Worm (Caenorhabditis elegans) whole organism, L2 larva: Measurements from ENCODE around the gene srh-138.

ENCODE experiments used
- C34F6.9 ChIP-seq: fragments of 150-350 bp; optimal IDR thresholded peaks from 2 replicates; lab custom pipeline; 2014; ENCODE audit warnings: missing biosample characterization, missing genetic modification characterization
- R02D3.7 ChIP-seq: fragments of 150-350 bp; optimal IDR thresholded peaks from 2 replicates; lab custom pipeline; 2014; ENCODE audit warnings: missing biosample characterization, missing genetic modification characterization
- Y55F3AM.14 ChIP-seq: fragments of 200-800 bp; sonication (Bioruptor generic); optimal IDR thresholded peaks from 2 replicates; lab custom pipeline; 2018; ENCODE audit warnings: mild to moderate bottlenecking, missing genetic modification characterization, missing compliant biosample characterization
- ZK546.5 ChIP-seq: sonication (generic microtip); optimal IDR thresholded peaks from 2 replicates; lab custom pipeline; 2017; ENCODE audit warnings: missing biosample characterization, missing genetic modification characterization
- alr-1 ChIP-seq: fragments of 150-350 bp; optimal IDR thresholded peaks from 2 replicates; lab custom pipeline; 2014; ENCODE audit warnings: missing biosample characterization, missing genetic modification characterization
- ama-1 ChIP-seq: fragments of 150-350 bp; optimal IDR thresholded peaks from 2 replicates; lab custom pipeline; 2018; ENCODE audit warnings: inconsistent platforms
- crh-2 ChIP-seq: sonication (generic microtip); optimal IDR thresholded peaks from 2 replicates; lab custom pipeline; 2017; ENCODE audit warnings: missing biosample characterization, missing genetic modification characterization
- dmd-4 ChIP-seq: sonication (generic microtip); optimal IDR thresholded peaks from 2 replicates; lab custom pipeline; 2017; ENCODE audit warnings: missing biosample characterization, missing genetic modification characterization
- elt-1 ChIP-seq: fragments of 150-350 bp; optimal IDR thresholded peaks from 2 replicates; lab custom pipeline; 2014; ENCODE audit warnings: missing biosample characterization, missing genetic modification characterization
- elt-3 ChIP-seq: sonication (generic microtip); optimal IDR thresholded peaks from 2 replicates; lab custom pipeline; 2017; ENCODE audit warnings: missing biosample characterization, missing genetic modification characterization
- fos-1 ChIP-seq: fragments of 150-350 bp; optimal IDR thresholded peaks from 2 replicates; lab custom pipeline; 2014; ENCODE audit warnings: missing biosample characterization, missing genetic modification characterization
- gmeb-1 ChIP-seq: fragments of 150-350 bp; optimal IDR thresholded peaks from 2 replicates; lab custom pipeline; 2014; ENCODE audit warnings: missing biosample characterization, missing genetic modification characterization
- lin-11 ChIP-seq: fragments of 150-350 bp; sonication (generic microtip); optimal IDR thresholded peaks from 2 replicates; lab custom pipeline; 2014; ENCODE audit warnings: missing biosample characterization, missing genetic modification characterization, inconsistent platforms, mixed read lengths
- lin-13 ChIP-seq: fragments of 150-350 bp; optimal IDR thresholded peaks from 2 replicates; lab custom pipeline; 2014; ENCODE audit warnings: missing biosample characterization, missing genetic modification reagents, missing genetic modification characterization
- lin-39 ChIP-seq: fragments of 150-350 bp; optimal IDR thresholded peaks from 2 replicates; lab custom pipeline; 2014; ENCODE audit warnings: missing biosample characterization, missing genetic modification reagents, missing genetic modification characterization
- lsy-2 ChIP-seq, 2 experiments: fragments of 150-350 bp in 1 of 2; sonication (generic microtip) in 1 of 2; optimal IDR thresholded peaks; 2 replicates each; lab custom pipeline; 2014 to 2017; ENCODE audit warnings: missing biosample characterization in 2 of 2, missing genetic modification characterization in 2 of 2
- mbf-1 ChIP-seq: sonication (generic microtip); optimal IDR thresholded peaks from 2 replicates; lab custom pipeline; 2017; ENCODE audit warnings: missing biosample characterization, missing genetic modification characterization
- nhr-10 ChIP-seq: sonication (generic microtip); optimal IDR thresholded peaks from 2 replicates; lab custom pipeline; 2017; ENCODE audit warnings: missing biosample characterization, missing genetic modification characterization
- nhr-11 ChIP-seq: fragments of 150-350 bp; optimal IDR thresholded peaks from 2 replicates; lab custom pipeline; 2014; ENCODE audit warnings: missing biosample characterization, missing genetic modification characterization
- nhr-12 ChIP-seq: fragments of 150-350 bp; optimal IDR thresholded peaks from 2 replicates; lab custom pipeline; 2014; ENCODE audit warnings: missing biosample characterization, missing genetic modification characterization
- nhr-129 ChIP-seq: fragments of 150-350 bp; optimal IDR thresholded peaks from 2 replicates; lab custom pipeline; 2014; ENCODE audit warnings: missing biosample characterization, missing genetic modification characterization
- nhr-21 ChIP-seq: fragments of 150-350 bp; optimal IDR thresholded peaks from 2 replicates; lab custom pipeline; 2014; ENCODE audit warnings: missing biosample characterization, missing genetic modification characterization
- nhr-23 ChIP-seq: fragments of 150-350 bp; optimal IDR thresholded peaks from 2 replicates; lab custom pipeline; 2014; ENCODE audit warnings: missing biosample characterization, missing genetic modification reagents, missing genetic modification characterization
- nhr-237 ChIP-seq: fragments of 150-350 bp; optimal IDR thresholded peaks from 2 replicates; lab custom pipeline; 2014; ENCODE audit warnings: missing biosample characterization, missing genetic modification characterization
- nhr-25 ChIP-seq: fragments of 150-350 bp; sonication (generic microtip); optimal IDR thresholded peaks from 3 replicates; lab custom pipeline; 2014; ENCODE audit warnings: missing biosample characterization, missing genetic modification characterization
- nhr-77 ChIP-seq: fragments of 150-350 bp; optimal IDR thresholded peaks from 2 replicates; lab custom pipeline; 2014; ENCODE audit warnings: missing biosample characterization, missing genetic modification characterization
- sem-4 ChIP-seq: fragments of 150-350 bp; optimal IDR thresholded peaks from 2 replicates; lab custom pipeline; 2014; ENCODE audit warnings: missing biosample characterization, missing genetic modification reagents, missing genetic modification characterization
- skn-1 ChIP-seq: sonication (generic microtip); optimal IDR thresholded peaks from 2 replicates; lab custom pipeline; 2017; ENCODE audit warnings: missing biosample characterization, missing genetic modification characterization
- sma-3 ChIP-seq: sonication (generic microtip); optimal IDR thresholded peaks from 2 replicates; lab custom pipeline; 2016; ENCODE audit warnings: missing genetic modification reagents, missing genetic modification characterization, missing compliant biosample characterization
- sma-9 ChIP-seq, 2 experiments: fragments of 150-350 bp in 1 of 2; sonication (generic microtip) in 1 of 2; optimal IDR thresholded peaks; 2 replicates each; lab custom pipeline; 2014 to 2016; ENCODE audit warnings: missing genetic modification characterization in 2 of 2, mild to moderate bottlenecking in 1 of 2, missing biosample characterization in 1 of 2, missing compliant biosample characterization in 1 of 2, missing genetic modification reagents in 1 of 2, moderate library complexity in 1 of 2
- snpc-4 ChIP-seq: fragments of 150-350 bp; optimal IDR thresholded peaks from 2 replicates; lab custom pipeline; 2014; ENCODE audit warnings: missing biosample characterization, missing genetic modification characterization
- unc-39 ChIP-seq: fragments of 150-350 bp; optimal IDR thresholded peaks from 2 replicates; lab custom pipeline; 2014; ENCODE audit warnings: missing biosample characterization, missing genetic modification characterization
- unc-62 ChIP-seq: fragments of 150-350 bp; optimal IDR thresholded peaks from 2 replicates; lab custom pipeline; 2014; ENCODE audit warnings: missing biosample characterization, missing genetic modification reagents, missing genetic modification characterization
- zag-1 ChIP-seq: fragments of 150-350 bp; optimal IDR thresholded peaks from 2 replicates; lab custom pipeline; 2014; ENCODE audit warnings: missing biosample characterization, missing genetic modification characterization
- ztf-4 ChIP-seq: fragments of 150-350 bp; optimal IDR thresholded peaks from 2 replicates; lab custom pipeline; 2014; ENCODE audit warnings: missing biosample characterization, missing genetic modification characterization

The srh-138 gene

ce11 chrV:16443626-16444025 lies 27.2 kb downstream of the srh-138 start, which contains the start of gene srh-141:
TSS of gene srh-141 (plus strand) at chrV:16443926.
- no peak for TF ChIP-seq unc-39 (tag; lab: Kevin White, UChicago)
- no peak for TF ChIP-seq R02D3.7 (tag; lab: Kevin White, UChicago)
- no peak for TF ChIP-seq elt-3 (tag; lab: Kevin White, UChicago)
- no peak for TF ChIP-seq nhr-23 (tag; lab: Kevin White, UChicago)
- no peak for TF ChIP-seq nhr-11 (tag; lab: Kevin White, UChicago)
- TF ChIP-seq ama-1: no peak
- TF ChIP-seq lin-13 (GFP tag; lab: Kevin White, UChicago): no peak
- no peak for TF ChIP-seq nhr-129
- TF ChIP-seq lin-39 (tag; lab: Kevin White, UChicago): no peak
- TF ChIP-seq nhr-237 (tag; lab: Kevin White, UChicago): no peak
- no peak for TF ChIP-seq lsy-2 (tag; optimal IDR thresholded peaks at IDR 0.05; lab: Kevin White, UChicago)
- TF ChIP-seq sma-3 (GFP tag; lab: Kevin White, UChicago): no peak
- TF ChIP-seq nhr-77 (tag; lab: Kevin White, UChicago): no peak
- TF ChIP-seq C34F6.9 (tag; lab: Kevin White, UChicago): no peak
- no peak for TF ChIP-seq ztf-4
- no peak for TF ChIP-seq gmeb-1 (tag; lab: Kevin White, UChicago)
- TF ChIP-seq, all 48 proteins: peak for 0

- no peak for TF ChIP-seq elt-1 (tag; lab: Kevin White, UChicago)
- no peak for TF ChIP-seq unc-62 (GFP tag; lab: Kevin White, UChicago)
- TF ChIP-seq zag-1 (tag; lab: Kevin White, UChicago): no peak
- TF ChIP-seq ZK546.5 (tag; lab: Kevin White, UChicago): no peak
- no peak for TF ChIP-seq sma-9 (GFP tag; optimal IDR thresholded peaks at IDR 0.05; lab: Kevin White, UChicago)
- TF ChIP-seq sma-9 (tag; optimal IDR thresholded peaks at IDR 0.05; lab: Kevin White, UChicago): no peak
- TF ChIP-seq unc-39 (tag; lab: Kevin White, UChicago): no peak
- TF ChIP-seq nhr-25 (tag; lab: Kevin White, UChicago): no peak
- TF ChIP-seq lsy-2 (tag; optimal IDR thresholded peaks at IDR 0.05; lab: Kevin White, UChicago): no peak
- no peak for TF ChIP-seq ama-1
- TF ChIP-seq skn-1: no peak
- no peak for TF ChIP-seq crh-2
- TF ChIP-seq lin-13 (GFP tag; lab: Kevin White, UChicago): no peak
- TF ChIP-seq nhr-129: no peak
- TF ChIP-seq nhr-12 (tag; lab: Kevin White, UChicago): no peak
- no peak for TF ChIP-seq Y55F3AM.14
- TF ChIP-seq nhr-23 (tag; lab: Kevin White, UChicago): no peak
- TF ChIP-seq fos-1 (tag; lab: Kevin White, UChicago): no peak
- no peak for TF ChIP-seq snpc-4
- TF ChIP-seq nhr-77 (tag; lab: Kevin White, UChicago): no peak
- no peak for TF ChIP-seq nhr-10 (tag; lab: Kevin White, UChicago)
Observed at ce11 chrV:16437546-16437945, 33.3 kb downstream of the srh-138 start, which contains the start of gene F26D2.15. TSS of gene F26D2.15 (plus strand) at chrV:16437846.

DNA sequence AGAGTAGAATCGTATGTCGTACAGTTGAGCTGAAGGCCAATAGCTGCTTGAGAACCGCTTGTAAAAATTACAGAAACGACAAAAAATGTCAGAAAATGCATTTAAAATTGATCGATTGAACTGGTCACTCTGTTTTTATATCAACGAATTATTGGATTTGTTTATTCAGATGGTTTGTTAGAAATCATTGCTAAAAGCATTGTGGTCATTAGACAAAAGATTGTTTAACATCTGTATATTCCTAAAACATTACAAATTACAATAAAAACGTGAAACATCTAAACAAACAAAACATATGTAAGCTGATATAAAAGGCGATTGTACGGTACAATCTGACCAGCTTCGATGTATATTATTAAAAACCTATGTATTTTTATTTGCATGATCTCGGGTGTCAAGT lies 35.3 kb downstream of the srh-138 start, which contains the start of the genes F26D2.13 and F26D2.14:
TSS of gene F26D2.13 (minus strand) at position 101 of the 400 bp plus-strand sequence.
TSS of gene F26D2.14 (plus strand) at position 346 of the 400 bp plus-strand sequence.
- no peak for TF ChIP-seq elt-1 (tag; lab: Kevin White, UChicago)

- TF ChIP-seq lin-11 (tag; lab: Kevin White, UChicago) (no peak), R02D3.7 (tag; lab: Kevin White, UChicago) (no peak), Y55F3AM.14 (no peak), alr-1 (no peak), mbf-1 (no peak), nhr-23 (tag; lab: Kevin White, UChicago) (no peak), lin-13 (GFP tag; lab: Kevin White, UChicago) (no peak), unc-39 (tag; lab: Kevin White, UChicago) (no peak), nhr-10 (tag; lab: Kevin White, UChicago) (no peak), sem-4 (tag; lab: Kevin White, UChicago) (no peak), elt-3 (tag; lab: Kevin White, UChicago) (no peak), ZK546.5 (tag; lab: Kevin White, UChicago) (no peak)
- TF ChIP-seq, all 48 proteins: peak for 0
Observed at ce11 chrV:16433471-16433870, 37.3 kb downstream of the srh-138 start, which contains the start of gene clec-234. TSS of gene clec-234 (minus strand) at chrV:16433571.

ce11 chrV:16429940-16430339 lies 40.9 kb downstream of the srh-138 start, which contains the start of gene str-73:
TSS of gene str-73 (plus strand) at chrV:16430240.
- no peak for TF ChIP-seq elt-1 (tag; lab: Kevin White, UChicago)
- TF ChIP-seq nhr-25 (tag; lab: Kevin White, UChicago): no peak
- no peak for TF ChIP-seq dmd-4 (tag; lab: Kevin White, UChicago)
- no peak for TF ChIP-seq nhr-77 (tag; lab: Kevin White, UChicago)
- no peak for TF ChIP-seq nhr-21 (tag; lab: Kevin White, UChicago)
- TF ChIP-seq unc-62 (GFP tag; lab: Kevin White, UChicago): no peak
